Worm (Caenorhabditis elegans) whole organism, L2 larva: ENCODE data around the gene gpx-4.

Source experiments
- ZK546.5 ChIP-seq: sonication (generic microtip); optimal IDR thresholded peaks from 2 replicates; lab custom pipeline; 2017; ENCODE audit warnings: missing biosample characterization, missing genetic modification characterization
- peb-1 ChIP-seq: fragments of 150-350 bp; optimal IDR thresholded peaks from 2 replicates; lab custom pipeline; 2014; ENCODE audit warnings: missing biosample characterization, missing genetic modification characterization

DNA sequence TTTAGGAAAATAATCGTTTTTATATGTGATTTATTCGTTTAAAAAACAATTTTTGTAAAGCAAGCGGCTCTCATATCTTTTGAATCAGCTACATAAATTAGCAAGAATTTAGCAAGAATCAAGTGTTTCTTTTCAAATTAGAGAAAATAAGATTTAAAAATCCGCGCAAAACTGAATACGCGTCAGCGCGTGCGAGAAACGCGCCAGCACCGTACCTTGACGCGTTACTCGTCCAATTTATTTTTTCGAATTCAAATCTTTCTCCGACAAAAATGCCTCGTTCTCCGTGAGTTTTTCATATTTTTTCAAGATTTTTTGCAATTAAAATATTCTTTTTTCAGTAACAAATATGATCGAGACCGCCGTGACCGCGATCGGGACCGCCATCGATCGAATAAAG, 1.5 kb upstream of the gpx-4 start, which contains the start of gene Y94H6A.3:
- TF ChIP-seq peb-1 (tag; lab: Kevin White, UChicago) (no peak), ZK546.5 (peak; percentile 35)
